Fruit fly (Drosophila melanogaster): ENCODE data around the gene Ilp4.

- TF ChIP-seq Hr96 (GFP tag; optimal IDR thresholded peaks at IDR 0.05) (no peak), ovo (GFP tag; optimal IDR thresholded peaks at IDR 0.05) (no peak), bab1 (GFP tag; optimal IDR thresholded peaks at IDR 0.05) (no peak), Clk (GFP tag; optimal IDR thresholded peaks at IDR 0.05) (no peak), cnc (optimal IDR thresholded peaks at IDR 0.05) (no peak), CG14711 (tag; optimal IDR thresholded peaks at IDR 0.05) (no peak), CG5204 (GFP tag; optimal IDR thresholded peaks at IDR 0.05) (no peak)
These were observed 39.0 kb downstream of the Ilp4 start for dm6 chr3L:9764915-9765709.
